Fruit fly (Drosophila melanogaster): Measurements from ENCODE around the gene CG33771.
"Not testable (repeated sequence)": the region's sequence is repeated elsewhere in the genome, so short reads cannot be mapped to it uniquely, and the experiment has no call there.

The CG33771 gene

DNA sequence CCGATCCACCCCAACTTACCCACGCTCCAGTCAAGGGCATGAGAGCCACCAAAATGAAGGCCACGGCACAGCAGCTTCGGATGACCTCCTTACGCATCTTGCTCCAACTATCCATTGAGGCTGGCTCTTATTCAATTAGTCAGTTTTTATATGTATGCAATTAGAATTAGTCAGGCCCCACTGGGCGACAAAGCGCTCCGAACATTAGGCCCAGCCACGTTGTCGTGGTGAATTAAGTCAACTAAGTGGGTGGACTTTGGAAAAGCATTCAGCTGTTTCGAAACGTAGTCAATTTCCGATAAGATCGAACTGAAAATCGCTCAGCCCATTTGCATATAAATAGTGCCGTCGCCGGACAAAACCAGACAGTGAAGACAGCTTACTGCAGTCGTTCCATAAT, 37.8 kb downstream of the CG33771 start, which contains the start of the genes CG14455 and CG14456:
TSS of gene CG14455 (minus strand) at position 101 of the 400 bp plus-strand sequence.
TSS of gene CG14456 (plus strand) at position 236 of the 400 bp plus-strand sequence.
- TF ChIP-seq her (GFP tag; optimal IDR thresholded peaks at IDR 0.05) (no peak), CG16863 (GFP tag; optimal IDR thresholded peaks at IDR 0.05) (no peak), toy (GFP tag; IDR thresholded peaks at IDR 0.05) (no peak), CG1792 (GFP tag; optimal IDR thresholded peaks at IDR 0.05) (no peak), CG11093 (GFP tag; IDR thresholded peaks at IDR 0.05) (no peak), Ada2b (GFP tag; IDR thresholded peaks at IDR 0.05) (no peak), CG6254 (GFP tag; optimal IDR thresholded peaks at IDR 0.05) (no peak)

- not testable (repeated sequence) for TF ChIP-seq gfzf (GFP tag; optimal IDR thresholded peaks at IDR 0.05); Asciz (GFP tag; optimal IDR thresholded peaks at IDR 0.05); CG32767 (GFP tag; IDR thresholded peaks at IDR 0.05)
Observed at dm6 chr3L:22692428-22692827, 43.2 kb downstream of the CG33771 start, which contains the start of gene CG14454. TSS of gene CG14454 (minus strand) at chr3L:22692528.

DNA sequence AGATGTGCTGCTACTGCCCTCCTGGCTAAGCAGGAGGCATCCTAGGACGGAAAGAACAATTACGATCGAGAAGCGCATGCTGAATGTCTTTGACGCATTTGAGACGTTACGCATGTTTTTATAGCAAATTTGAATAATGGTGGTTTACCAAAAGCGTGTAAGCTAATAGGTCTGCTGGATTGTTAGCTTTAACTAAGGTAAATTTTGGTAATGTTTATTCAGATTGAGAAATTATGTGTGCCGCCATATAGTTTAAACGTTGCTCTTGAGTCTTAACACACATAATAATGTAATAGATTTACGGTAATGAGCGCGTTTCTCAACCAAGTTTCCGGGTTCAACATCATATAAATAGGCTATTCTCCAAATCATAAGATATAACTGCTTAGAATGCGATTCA, 44.5 kb downstream of the CG33771 start, which contains the start of the genes CG12546 and CG14453:
TSS of gene CG12546 (minus strand) at position 101 of the 400 bp plus-strand sequence.
TSS of gene CG14453 (plus strand) at position 372 of the 400 bp plus-strand sequence.
- TF ChIP-seq CG10543 (GFP tag; optimal IDR thresholded peaks at IDR 0.05) (no peak), yki (optimal IDR thresholded peaks at IDR 0.05) (no peak), amos (GFP tag; IDR thresholded peaks at IDR 0.05; ENCODE audit: partially characterized antibody) (no peak), CG34224 (GFP tag; IDR thresholded peaks at IDR 0.05; ENCODE audit: partially characterized antibody) (no peak), CHES-1-like (GFP tag; optimal IDR thresholded peaks at IDR 0.05) (no peak)

DNA sequence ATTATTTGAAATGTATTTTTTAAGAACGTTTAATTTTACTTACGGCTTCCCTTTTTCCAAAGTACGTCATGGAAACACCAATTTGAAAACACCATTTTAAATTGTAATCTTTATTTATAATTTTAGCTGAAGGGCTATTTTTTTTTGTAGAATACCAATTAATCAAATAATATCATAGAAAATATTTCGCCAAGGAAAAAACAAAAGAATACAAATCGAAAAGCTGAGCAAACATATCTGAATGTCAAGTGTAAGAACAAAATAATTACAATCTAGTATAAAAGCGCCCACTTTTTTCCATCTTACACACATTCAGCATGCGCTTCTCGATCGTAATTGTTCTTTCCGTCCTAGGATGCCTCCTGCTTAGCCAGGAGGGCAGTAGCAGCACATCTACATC, 46.5 kb downstream of the CG33771 start, which contains the start of gene CG14452:
TSS of gene CG14452 (plus strand) at position 301 of the 400 bp plus-strand sequence.
- TF ChIP-seq CG16779 (GFP tag; IDR thresholded peaks at IDR 0.05) (no peak), gro (GFP tag; optimal IDR thresholded peaks at IDR 0.05) (no peak), HLHmδ (GFP tag; optimal IDR thresholded peaks at IDR 0.05) (no peak), pfk (GFP tag; optimal IDR thresholded peaks at IDR 0.05) (no peak), CG11398 (GFP tag; optimal IDR thresholded peaks at IDR 0.05) (no peak), Ptx1 (GFP tag; IDR thresholded peaks at IDR 0.05) (no peak), row (GFP tag; IDR thresholded peaks at IDR 0.05) (no peak), BtbVII (GFP tag; optimal IDR thresholded peaks at IDR 0.05) (no peak), CG12391 (tag; optimal IDR thresholded peaks at IDR 0.05) (no peak), Kr (GFP tag; optimal IDR thresholded peaks at IDR 0.05) (no peak), trh (GFP tag; optimal IDR thresholded peaks at IDR 0.05) (no peak)

DNA sequence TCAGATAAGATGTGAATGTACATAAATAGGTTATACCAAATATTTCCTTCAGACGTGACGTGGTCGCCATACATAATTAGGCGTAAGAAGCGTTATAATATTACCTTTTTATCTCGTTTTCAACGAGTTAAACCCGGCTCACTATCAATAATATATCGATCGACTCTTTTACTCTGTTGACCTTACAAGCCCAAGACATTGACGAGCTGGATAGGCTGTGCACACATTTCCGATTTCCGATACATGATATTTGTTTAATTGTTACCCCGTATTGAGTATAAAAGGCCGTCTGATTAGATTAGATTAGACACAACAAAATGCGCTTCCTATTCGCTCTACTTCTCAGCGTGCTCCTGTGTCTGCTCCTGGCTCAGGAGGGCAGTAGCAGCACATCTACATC, 47.7 kb downstream of the CG33771 start, which contains the start of gene CG32453:
TSS of gene CG32453 (plus strand) at position 301 of the 400 bp plus-strand sequence.
- TF ChIP-seq tx (GFP tag; optimal IDR thresholded peaks at IDR 0.05); Hey (tag; optimal IDR thresholded peaks at IDR 0.05); CG15479 (GFP tag; optimal IDR thresholded peaks at IDR 0.05): not testable (repeated sequence)

- TF ChIP-seq CG9797 (GFP tag; optimal IDR thresholded peaks at IDR 0.05) (no peak), CG2199 (GFP tag; IDR thresholded peaks at IDR 0.05) (0 out of 3 replicates have a peak, but pooled peaks have one; percentile 34), ac (GFP tag; optimal IDR thresholded peaks at IDR 0.05) (peak; percentile 37), Nf-YA (GFP tag; IDR thresholded peaks at IDR 0.05) (no peak), twi (tag; optimal IDR thresholded peaks at IDR 0.05) (peak; percentile 58), Atf3 (GFP tag; optimal IDR thresholded peaks at IDR 0.05) (no peak), tll (GFP tag; optimal IDR thresholded peaks at IDR 0.05) (peak in 1 of 2 experiments; percentile 18)
Observed at dm6 chr3L:22699133-22699532, 49.9 kb downstream of the CG33771 start, which contains the start of gene CG45116. TSS of gene CG45116 (plus strand) at chr3L:22699433.
